Fruit fly (Drosophila melanogaster): ENCODE results near the gene Nlg1.

dm6 chr3R:7639381-7639780 is 18.7 kb upstream of the Nlg1 start, which contains the start of gene Nlg3:
- TF ChIP-seq usp (GFP tag; optimal IDR thresholded peaks at IDR 0.05) (no peak), CG9705 (GFP tag; optimal IDR thresholded peaks at IDR 0.05) (no peak), h (GFP tag; optimal IDR thresholded peaks at IDR 0.05) (no peak), Hr83 (GFP tag; optimal IDR thresholded peaks at IDR 0.05; ENCODE audit: poor library complexity, severe bottlenecking) (no peak), dmrt93B (GFP tag; optimal IDR thresholded peaks at IDR 0.05) (no peak), foxo (GFP tag; optimal IDR thresholded peaks at IDR 0.05) (no peak), Sp1 (GFP tag; optimal IDR thresholded peaks at IDR 0.05) (no peak), Rel (GFP tag; optimal IDR thresholded peaks at IDR 0.05) (no peak), Rel (tag; optimal IDR thresholded peaks at IDR 0.05) (no peak), Hr78 (GFP tag; optimal IDR thresholded peaks at IDR 0.05) (no peak), CrebA (GFP tag; optimal IDR thresholded peaks at IDR 0.05; ENCODE audit: borderline replicate concordance) (no peak), dsf (GFP tag; optimal IDR thresholded peaks at IDR 0.05; ENCODE audit: borderline replicate concordance) (no peak)

All from whole organism, wandering third instar larva.